Worm (Caenorhabditis elegans): ENCODE data around the gene T05A7.12.

- no peak for TF ChIP-seq zag-1 (tag; optimal IDR thresholded peaks at IDR 0.05)
- no peak for TF ChIP-seq tbx-2 (tag; optimal IDR thresholded peaks at IDR 0.05)
- TF ChIP-seq jun-1 (tag; optimal IDR thresholded peaks at IDR 0.05) = no peak
- no peak for TF ChIP-seq nhr-28 (tag; optimal IDR thresholded peaks at IDR 0.05)
- peak; percentile 87 for TF ChIP-seq nhr-23 (tag; optimal IDR thresholded peaks at IDR 0.05)
- no peak for TF ChIP-seq ztf-4 (tag; optimal IDR thresholded peaks at IDR 0.05)
- TF ChIP-seq fos-1 (tag; optimal IDR thresholded peaks at IDR 0.05) = no peak
- TF ChIP-seq fkh-10 (GFP tag; optimal IDR thresholded peaks at IDR 0.05) = peak; percentile 2
- no peak for TF ChIP-seq aly-2 (tag; optimal IDR thresholded peaks at IDR 0.05)
- peak; percentile 78 for TF ChIP-seq nhr-25 (tag; optimal IDR thresholded peaks at IDR 0.05)
Measured at ce11 chrII:4698266-4698771, 35.2 kb upstream of the T05A7.12 start, which contains the start of the genes rpn-5 and scc-1.
